Worm (Caenorhabditis elegans) whole organism, young adult: Measurements from ENCODE around the gene C32D5.7.

Source experiments
- C17E4.6 ChIP-seq: fragments of 200-800 bp; sonication (Bioruptor generic); IDR thresholded peaks from 2 replicates; pipeline ENCODE4 v1.3.6; 2022; ENCODE audit warnings: missing genetic modification reagents, missing genetic modification characterization, missing compliant biosample characterization
- F22D6.2 ChIP-seq: sonication (generic microtip); optimal IDR thresholded peaks from 2 replicates; lab custom pipeline; 2016; ENCODE audit warnings: mild to moderate bottlenecking, missing genetic modification characterization, missing compliant biosample characterization
- F23B12.7 ChIP-seq: sonication (generic microtip); optimal IDR thresholded peaks from 2 replicates; lab custom pipeline; 2017; ENCODE audit warnings: missing genetic modification characterization, mild to moderate bottlenecking, missing compliant biosample characterization, antibody characterized with exemption, moderate library complexity; ENCODE audit not compliant: insufficient read depth
- F57C9.4 ChIP-seq: sonication (generic microtip); optimal IDR thresholded peaks from 2 replicates; lab custom pipeline; 2017; ENCODE audit warnings: mild to moderate bottlenecking, missing genetic modification characterization, missing compliant biosample characterization
- K11D2.4 ChIP-seq: fragments of 200-800 bp; sonication (Bioruptor generic); IDR thresholded peaks from 2 replicates; pipeline ENCODE4 v1.3.6; 2022; ENCODE audit warnings: missing genetic modification reagents, missing genetic modification characterization, missing compliant biosample characterization
- Y53F4B.3 ChIP-seq: fragments of 200-800 bp; sonication (Bioruptor generic); IDR thresholded peaks from 2 replicates; pipeline ENCODE4 v1.3.6; 2022; ENCODE audit warnings: missing genetic modification reagents, missing genetic modification characterization, missing compliant biosample characterization
- akir-1 ChIP-seq: fragments of 200-800 bp; sonication (Bioruptor generic); optimal IDR thresholded peaks from 2 replicates; lab custom pipeline; 2018; ENCODE audit warnings: mild to moderate bottlenecking, missing genetic modification characterization, moderate library complexity, missing compliant biosample characterization
- atf-7 ChIP-seq: sonication (generic microtip); optimal IDR thresholded peaks from 2 replicates; lab custom pipeline; 2017; ENCODE audit warnings: mild to moderate bottlenecking, missing genetic modification characterization, missing compliant biosample characterization
- athp-1 ChIP-seq: sonication (generic microtip); optimal IDR thresholded peaks from 2 replicates; lab custom pipeline; 2017; ENCODE audit warnings: mild to moderate bottlenecking, missing genetic modification characterization, missing compliant biosample characterization
- attf-3 ChIP-seq: fragments of 200-800 bp; sonication (Bioruptor generic); conservative IDR thresholded peaks from 2 replicates; pipeline ENCODE4 v1.3.6; 2022; ENCODE audit warnings: missing genetic modification reagents, missing genetic modification characterization, missing compliant biosample characterization
- cebp-1 ChIP-seq, 2 experiments: fragments of 200-800 bp in 1 of 2; sonication (Bioruptor generic) in 1 of 2; sonication (generic microtip) in 1 of 2; IDR thresholded peaks in 1 of 2; optimal IDR thresholded peaks in 1 of 2; 2 replicates each; pipeline versions ENCODE4 v1.3.6 to Lab custom; 2017 to 2022; ENCODE audit warnings: missing compliant biosample characterization in 2 of 2, missing genetic modification characterization in 2 of 2, mild to moderate bottlenecking in 1 of 2, missing genetic modification reagents in 1 of 2, moderate library complexity in 1 of 2
- cebp-2 ChIP-seq: fragments of 200-800 bp; sonication (Bioruptor generic); IDR thresholded peaks from 2 replicates; pipeline ENCODE4 v1.3.6; 2022; ENCODE audit warnings: missing genetic modification characterization, missing compliant biosample characterization
- ceh-100 ChIP-seq: fragments of 200-800 bp; sonication (Bioruptor generic); IDR thresholded peaks from 2 replicates; pipeline ENCODE4 v1.3.6; 2022; ENCODE audit warnings: missing genetic modification reagents, missing genetic modification characterization, missing compliant biosample characterization
- ceh-27 ChIP-seq: fragments of 200-800 bp; sonication (Bioruptor generic); optimal IDR thresholded peaks from 2 replicates; lab custom pipeline; 2018; ENCODE audit warnings: mild to moderate bottlenecking, missing genetic modification characterization, moderate library complexity, missing compliant biosample characterization
- ceh-79 ChIP-seq: sonication (generic microtip); optimal IDR thresholded peaks from 2 replicates; lab custom pipeline; 2017; ENCODE audit warnings: mild to moderate bottlenecking, missing genetic modification characterization, missing compliant biosample characterization
- egrh-3 ChIP-seq: fragments of 200-800 bp; sonication (Bioruptor generic); IDR thresholded peaks from 2 replicates; pipeline ENCODE4 v1.3.6; 2022; ENCODE audit warnings: missing genetic modification reagents, missing genetic modification characterization, missing compliant biosample characterization
- hmg-1.2 ChIP-seq: fragments of 200-800 bp; sonication (Bioruptor generic); IDR thresholded peaks from 2 replicates; pipeline ENCODE4 v1.3.6; 2022; ENCODE audit warnings: missing genetic modification reagents, missing genetic modification characterization, missing compliant biosample characterization
- let-607 ChIP-seq, 2 experiments: fragments of 200-800 bp in 1 of 2; sonication (Bioruptor generic) in 1 of 2; sonication (generic microtip) in 1 of 2; optimal IDR thresholded peaks; 2 replicates each; lab custom pipeline; 2016 to 2018; ENCODE audit warnings: mild to moderate bottlenecking in 2 of 2, missing compliant biosample characterization in 2 of 2, missing genetic modification characterization in 2 of 2, moderate library complexity in 2 of 2, missing genotype in 1 of 2
- lsy-27 ChIP-seq: sonication (generic microtip); optimal IDR thresholded peaks from 2 replicates; lab custom pipeline; 2017; ENCODE audit warnings: missing genetic modification characterization, mild to moderate bottlenecking, missing compliant biosample characterization, antibody characterized with exemption, missing genotype, borderline replicate concordance; ENCODE audit not compliant: insufficient read depth
- madf-10 ChIP-seq: sonication (generic microtip); optimal IDR thresholded peaks from 2 replicates; lab custom pipeline; 2016; ENCODE audit warnings: mild to moderate bottlenecking, missing genetic modification characterization, missing compliant biosample characterization
- madf-6 ChIP-seq: fragments of 200-800 bp; sonication (Bioruptor generic); IDR thresholded peaks from 2 replicates; pipeline ENCODE4 v1.3.6; 2022; ENCODE audit warnings: missing genetic modification reagents, missing genetic modification characterization, missing compliant biosample characterization
- mcd-1 ChIP-seq: fragments of 200-800 bp; sonication (Bioruptor generic); IDR thresholded peaks from 2 replicates; pipeline ENCODE4 v1.3.6; 2022; ENCODE audit warnings: missing genetic modification reagents, missing genetic modification characterization, missing compliant biosample characterization
- nfya-1 ChIP-seq: sonication (generic microtip); optimal IDR thresholded peaks from 2 replicates; lab custom pipeline; 2017; ENCODE audit warnings: antibody characterized with exemption, missing compliant biosample characterization, missing genetic modification characterization, borderline replicate concordance; ENCODE audit not compliant: insufficient read depth
- nhr-80 ChIP-seq: sonication (generic microtip); optimal IDR thresholded peaks from 2 replicates; lab custom pipeline; 2016; ENCODE audit warnings: missing genetic modification characterization, missing compliant biosample characterization
- pbrm-1 ChIP-seq: fragments of 200-800 bp; sonication (Bioruptor generic); IDR thresholded peaks from 2 replicates; pipeline ENCODE4 v1.3.6; 2022; ENCODE audit warnings: missing genetic modification reagents, missing genetic modification characterization, missing compliant biosample characterization
- repo-1 ChIP-seq: sonication (generic microtip); optimal IDR thresholded peaks from 2 replicates; lab custom pipeline; 2017; ENCODE audit warnings: mild to moderate bottlenecking, missing genetic modification characterization, missing compliant biosample characterization
- snpc-3.4 ChIP-seq: sonication (generic microtip); optimal IDR thresholded peaks from 2 replicates; lab custom pipeline; 2017; ENCODE audit warnings: missing genetic modification characterization, mild to moderate bottlenecking, missing compliant biosample characterization, antibody characterized with exemption, moderate library complexity, missing genotype, missing genetic modification reagents
- snpc-4 ChIP-seq, 5 experiments: fragments of 150-350 bp in 1 of 5; sonication (generic microtip) in 4 of 5; optimal IDR thresholded peaks; 2 replicates each; lab custom pipeline; 2014 to 2018; ENCODE audit warnings: missing genetic modification characterization in 5 of 5, missing biosample characterization in 3 of 5, antibody characterized with exemption in 2 of 5, mild to moderate bottlenecking in 2 of 5, missing compliant biosample characterization in 2 of 5, missing genotype in 2 of 5, moderate library complexity in 2 of 5, missing genetic modification reagents in 1 of 5
- tbx-9 ChIP-seq: sonication (generic microtip); optimal IDR thresholded peaks from 2 replicates; lab custom pipeline; 2016; ENCODE audit warnings: borderline replicate concordance, missing genetic modification characterization, inconsistent platforms, missing compliant biosample characterization
- ztf-18 ChIP-seq: sonication (generic microtip); optimal IDR thresholded peaks from 2 replicates; lab custom pipeline; 2016; ENCODE audit warnings: missing genotype, mild to moderate bottlenecking, missing genetic modification characterization, missing compliant biosample characterization
- ztf-25 ChIP-seq: fragments of 200-800 bp; sonication (Bioruptor generic); IDR thresholded peaks from 2 replicates; pipeline ENCODE4 v1.3.6; 2022; ENCODE audit warnings: missing genetic modification reagents, missing genetic modification characterization, missing compliant biosample characterization
- ztf-3 ChIP-seq: fragments of 200-800 bp; sonication (Bioruptor generic); optimal IDR thresholded peaks from 2 replicates; lab custom pipeline; 2018; ENCODE audit warnings: mild to moderate bottlenecking, missing genetic modification characterization, missing compliant biosample characterization

The C32D5.7 gene

ce11 chrII:6383183-6383695, 43.4 kb upstream of the C32D5.7 start, which contains the start of gene F58F12.1 (continued):
- no peak for TF ChIP-seq K11D2.4 (GFP tag; lab: Robert Waterston, UW)
- peak; percentile 33; the same call in 1 of the 2 replicates for TF ChIP-seq ceh-100
- peak; percentile 92 for TF ChIP-seq mcd-1 (GFP tag; lab: Robert Waterston, UW)
- no peak for TF ChIP-seq cebp-2 (GFP tag; lab: Robert Waterston, UW)
- TF ChIP-seq madf-10 (tag; lab: Kevin White, UChicago): no peak
- TF ChIP-seq atf-7: no peak
- no peak for TF ChIP-seq ztf-25
- TF ChIP-seq hmg-1.2 (GFP tag; lab: Robert Waterston, UW): peak; percentile 38; the same call in 1 of the 2 replicates
- peak; percentile 53 for TF ChIP-seq ceh-27 (GFP tag; lab: Kevin White, UChicago)
- no peak for TF ChIP-seq lsy-27 (tag; lab: Kevin White, UChicago)
- TF ChIP-seq athp-1 (tag; lab: Kevin White, UChicago): no peak
- no peak for TF ChIP-seq nfya-1 (tag; lab: Kevin White, UChicago)
- peak; percentile 46; the same call in 1 of the 2 replicates for TF ChIP-seq madf-6
- peak; percentile 41 for TF ChIP-seq ztf-18 (tag; lab: Kevin White, UChicago)
- TF ChIP-seq ztf-3 (GFP tag; lab: Kevin White, UChicago): no peak
- no peak for TF ChIP-seq tbx-9 (tag; lab: Kevin White, UChicago)
- TF ChIP-seq Y53F4B.3 (GFP tag; lab: Robert Waterston, UW): no peak
- TF ChIP-seq nhr-80 (tag; lab: Kevin White, UChicago): peak; percentile 40
- TF ChIP-seq ceh-79 (tag; lab: Kevin White, UChicago): no peak
- no peak for TF ChIP-seq egrh-3 (GFP tag; lab: Robert Waterston, UW)
- no peak for TF ChIP-seq F22D6.2 (tag; lab: Kevin White, UChicago)

- TF ChIP-seq nhr-80 (tag; lab: Kevin White, UChicago) (peak; percentile 14), snpc-4 (GFP tag; optimal IDR thresholded peaks at IDR 0.05; lab: Kevin White, UChicago) (no peak), snpc-4 (tag; optimal IDR thresholded peaks at IDR 0.05; lab: Kevin White, UChicago) (no peak)
Observed at ce11 chrII:6380866-6381265, 41.0 kb upstream of the C32D5.7 start, which contains the start of gene F58F12.12. Gene F58F12.12 (plus strand): TSS chrII:6381166.

ce11 chrII:6379038-6379563, 39.3 kb upstream of the C32D5.7 start:
- TF ChIP-seq mcd-1 (GFP tag; lab: Robert Waterston, UW) (no peak), attf-3 (GFP tag; lab: Robert Waterston, UW) (no peak), pbrm-1 (GFP tag; lab: Robert Waterston, UW) (no peak), F23B12.7 (no peak), cebp-1 (GFP tag; IDR thresholded peaks at IDR 0.05; lab: Robert Waterston, UW) (no peak), cebp-1 (tag; optimal IDR thresholded peaks at IDR 0.05; lab: Kevin White, UChicago) (no peak), ceh-27 (GFP tag; lab: Kevin White, UChicago) (no peak), akir-1 (GFP tag; lab: Kevin White, UChicago) (no peak), let-607 (tag; optimal IDR thresholded peaks at IDR 0.05; lab: Kevin White, UChicago) (no peak), madf-6 (no peak), C17E4.6 (GFP tag; lab: Robert Waterston, UW) (no peak), repo-1 (no peak), snpc-3.4 (no peak), F57C9.4 (tag; lab: Kevin White, UChicago) (no peak)
- TF ChIP-seq, all 124 proteins: peak for 0
